Fruit fly (Drosophila melanogaster) whole organism, prepupa: ENCODE measurements around the gene Ulp1.
A peak's percentile ranks its signal among the peaks of the same experiment; 100 is the strongest.

Experiments used
- Blimp-1 ChIP-seq: fragments of 200-800 bp; sonication (Bioruptor generic); optimal IDR thresholded peaks from 3 replicates; lab custom pipeline; 2017; ENCODE audit warnings: missing biosample characterization, missing genetic modification characterization, mild to moderate bottlenecking, moderate library complexity, missing genetic modification reagents
- CG10631 ChIP-seq: fragments of 200-800 bp; sonication (Bioruptor generic); optimal IDR thresholded peaks from 2 replicates; lab custom pipeline; 2016; ENCODE audit warnings: missing biosample characterization, missing genetic modification characterization
- CG11294 ChIP-seq: fragments of 200-800 bp; sonication (Bioruptor generic); IDR thresholded peaks from 2 replicates; pipeline ENCODE4 v1.3.6; 2022; ENCODE audit warnings: missing biosample characterization, missing genetic modification characterization
- CG11762 ChIP-seq: fragments of 200-800 bp; sonication (Bioruptor generic); optimal IDR thresholded peaks from 3 replicates; lab custom pipeline; 2016; ENCODE audit warnings: missing biosample characterization, missing genetic modification characterization; ENCODE audit not compliant: insufficient read depth
- CG11902 ChIP-seq: fragments of 200-800 bp; sonication (Bioruptor generic); optimal IDR thresholded peaks from 3 replicates; lab custom pipeline; 2016; ENCODE audit warnings: missing biosample characterization, missing genetic modification characterization
- CG15336 ChIP-seq: fragments of 200-800 bp; sonication (Bioruptor generic); IDR thresholded peaks from 2 replicates; pipeline ENCODE4 v1.3.6; 2022; ENCODE audit warnings: missing biosample characterization, missing genetic modification characterization
- CG1621 ChIP-seq: fragments of 200-800 bp; sonication (Bioruptor generic); optimal IDR thresholded peaks from 3 replicates; lab custom pipeline; 2018; ENCODE audit warnings: missing biosample characterization, mild to moderate bottlenecking, missing genetic modification characterization
- CG31627 ChIP-seq: fragments of 200-800 bp; sonication (Bioruptor generic); optimal IDR thresholded peaks from 3 replicates; lab custom pipeline; 2016; ENCODE audit warnings: missing biosample characterization, missing genetic modification characterization
- CG32006 ChIP-seq: fragments of 200-800 bp; sonication (Bioruptor generic); optimal IDR thresholded peaks from 3 replicates; lab custom pipeline; 2017; ENCODE audit warnings: missing biosample characterization, mild to moderate bottlenecking, missing genetic modification characterization
- CG34406 ChIP-seq: fragments of 200-800 bp; sonication (Bioruptor generic); optimal IDR thresholded peaks from 3 replicates; lab custom pipeline; 2016; ENCODE audit warnings: missing biosample characterization, missing genetic modification characterization
- CG3919 ChIP-seq: fragments of 200-800 bp; sonication (Bioruptor generic); optimal IDR thresholded peaks from 3 replicates; lab custom pipeline; 2016; ENCODE audit warnings: missing biosample characterization, missing genetic modification characterization
- CG4318 ChIP-seq: fragments of 200-800 bp; sonication (Bioruptor generic); optimal IDR thresholded peaks from 3 replicates; lab custom pipeline; 2017; ENCODE audit warnings: missing biosample characterization, mild to moderate bottlenecking, missing genetic modification characterization
- CG6163 ChIP-seq: fragments of 200-800 bp; sonication (Bioruptor generic); IDR thresholded peaks from 3 replicates; pipeline ENCODE4 v1.3.6; 2022; ENCODE audit warnings: missing biosample characterization, missing genetic modification characterization
- CG6276 ChIP-seq: fragments of 200-800 bp; sonication (Bioruptor generic); optimal IDR thresholded peaks from 2 replicates; lab custom pipeline; 2017; ENCODE audit warnings: missing biosample characterization, mild to moderate bottlenecking, missing genetic modification characterization
- CG6792 ChIP-seq: fragments of 200-800 bp; sonication (Bioruptor generic); optimal IDR thresholded peaks from 3 replicates; lab custom pipeline; 2016; ENCODE audit warnings: missing biosample characterization, missing genetic modification characterization
- CG6808 ChIP-seq: fragments of 200-800 bp; sonication (Bioruptor generic); optimal IDR thresholded peaks from 3 replicates; lab custom pipeline; 2017; ENCODE audit warnings: missing biosample characterization, missing genetic modification characterization, mild to moderate bottlenecking, moderate library complexity, missing genetic modification reagents
- CG6854 ChIP-seq: fragments of 200-800 bp; sonication (Bioruptor generic); optimal IDR thresholded peaks from 2 replicates; lab custom pipeline; 2017; ENCODE audit warnings: missing biosample characterization, mild to moderate bottlenecking, missing genetic modification characterization
- CG7368 ChIP-seq: fragments of 200-800 bp; sonication (Bioruptor generic); optimal IDR thresholded peaks from 3 replicates; lab custom pipeline; 2016; ENCODE audit warnings: missing biosample characterization, missing genetic modification characterization
- CG8119 ChIP-seq: fragments of 200-800 bp; sonication (Bioruptor generic); IDR thresholded peaks from 3 replicates; pipeline ENCODE4 v1.3.6; 2022; ENCODE audit warnings: missing biosample characterization, missing genetic modification characterization
- CG8319 ChIP-seq: fragments of 200-800 bp; sonication (Bioruptor generic); optimal IDR thresholded peaks from 3 replicates; lab custom pipeline; 2016; ENCODE audit warnings: missing biosample characterization, missing genetic modification characterization
- CG8632 ChIP-seq: fragments of 200-800 bp; sonication (Bioruptor generic); optimal IDR thresholded peaks from 3 replicates; lab custom pipeline; 2016; ENCODE audit warnings: missing biosample characterization, missing genetic modification characterization
- CG9139 ChIP-seq: fragments of 200-800 bp; sonication (Bioruptor generic); optimal IDR thresholded peaks from 3 replicates; lab custom pipeline; 2017; ENCODE audit warnings: missing biosample characterization, mild to moderate bottlenecking, missing genetic modification characterization
- Eip78C ChIP-seq: fragments of 200-800 bp; sonication (Bioruptor generic); peaks from one replicate; lab custom pipeline; 2016; ENCODE audit warnings: missing biosample characterization, missing genetic modification characterization
- Eip93F ChIP-seq: fragments of 200-800 bp; sonication (Bioruptor generic); optimal IDR thresholded peaks from 2 replicates; lab custom pipeline; 2016; ENCODE audit warnings: missing biosample characterization, mild to moderate bottlenecking, missing genetic modification characterization
- Ets21C ChIP-seq: fragments of 200-800 bp; sonication (Bioruptor generic); optimal IDR thresholded peaks from 3 replicates; lab custom pipeline; 2016; ENCODE audit warnings: missing biosample characterization, missing genetic modification characterization
- Ets96B ChIP-seq: fragments of 200-800 bp; optimal IDR thresholded peaks from 2 replicates; lab custom pipeline; 2019; ENCODE audit warnings: missing biosample characterization, mild to moderate bottlenecking, missing genetic modification characterization, moderate library complexity
- Gug ChIP-seq: fragments of 200-800 bp; sonication (Bioruptor generic); IDR thresholded peaks from 2 replicates; pipeline ENCODE4 v1.3.6; 2022; ENCODE audit warnings: missing biosample characterization, missing genetic modification characterization
- Hr38 ChIP-seq: sonication (Bioruptor generic); optimal IDR thresholded peaks from 2 replicates; lab custom pipeline; 2016; ENCODE audit warnings: missing biosample characterization, missing genetic modification characterization
- Hr39 ChIP-seq: fragments of 200-800 bp; sonication (Bioruptor generic); optimal IDR thresholded peaks from 2 replicates; lab custom pipeline; 2016; ENCODE audit warnings: missing biosample characterization, missing genetic modification characterization
- Hr4 ChIP-seq: fragments of 200-800 bp; sonication (Bioruptor generic); optimal IDR thresholded peaks from 3 replicates; lab custom pipeline; 2016; ENCODE audit warnings: missing biosample characterization, missing genetic modification characterization
- Lpt ChIP-seq: fragments of 200-800 bp; sonication (Bioruptor generic); optimal IDR thresholded peaks from 3 replicates; lab custom pipeline; 2016; ENCODE audit warnings: missing biosample characterization, missing genetic modification characterization
- Met ChIP-seq: fragments of 200-800 bp; sonication (Bioruptor generic); optimal IDR thresholded peaks from 3 replicates; lab custom pipeline; 2016; ENCODE audit warnings: missing biosample characterization, missing genetic modification characterization
- OdsH ChIP-seq: fragments of 200-800 bp; sonication (Bioruptor generic); optimal IDR thresholded peaks from 3 replicates; lab custom pipeline; 2016; ENCODE audit warnings: missing biosample characterization, missing genetic modification characterization
- Smox ChIP-seq: fragments of 200-800 bp; sonication (Bioruptor generic); optimal IDR thresholded peaks from 3 replicates; lab custom pipeline; 2016; ENCODE audit warnings: missing biosample characterization, missing genetic modification characterization
- Sox102F ChIP-seq: fragments of 200-800 bp; sonication (Bioruptor generic); optimal IDR thresholded peaks from 2 replicates; lab custom pipeline; 2016; ENCODE audit warnings: missing biosample characterization, mild to moderate bottlenecking, missing genetic modification characterization
- Sox14 ChIP-seq: fragments of 200-800 bp; sonication (Bioruptor generic); optimal IDR thresholded peaks from 3 replicates; lab custom pipeline; 2016; ENCODE audit warnings: missing biosample characterization, missing genetic modification characterization
- Sox15 ChIP-seq: fragments of 200-800 bp; sonication (Bioruptor generic); optimal IDR thresholded peaks from 3 replicates; lab custom pipeline; 2016; ENCODE audit warnings: missing biosample characterization, missing genetic modification characterization
- achi ChIP-seq: fragments of 200-800 bp; sonication (Bioruptor generic); optimal IDR thresholded peaks from 3 replicates; lab custom pipeline; 2016; ENCODE audit warnings: missing biosample characterization, missing genetic modification characterization
- acj6 ChIP-seq: fragments of 200-800 bp; sonication (Bioruptor generic); optimal IDR thresholded peaks from 3 replicates; lab custom pipeline; 2016; ENCODE audit warnings: missing biosample characterization, missing genetic modification characterization
- cyc ChIP-seq: fragments of 200-800 bp; sonication (Bioruptor generic); optimal IDR thresholded peaks from 3 replicates; lab custom pipeline; 2016; ENCODE audit warnings: missing biosample characterization, missing genetic modification characterization
- dac ChIP-seq: fragments of 200-800 bp; sonication (Bioruptor generic); optimal IDR thresholded peaks from 2 replicates; lab custom pipeline; 2017; ENCODE audit warnings: missing biosample characterization, mild to moderate bottlenecking, missing genetic modification characterization
- dsx ChIP-seq: fragments of 200-800 bp; optimal IDR thresholded peaks from 3 replicates; lab custom pipeline; 2019; ENCODE audit warnings: missing biosample characterization, mild to moderate bottlenecking, missing genetic modification characterization, moderate library complexity; ENCODE audit not compliant: poor library complexity, severe bottlenecking
- eg ChIP-seq: fragments of 200-800 bp; sonication (Bioruptor generic); IDR thresholded peaks from 3 replicates; pipeline ENCODE4 v1.3.6; 2022; ENCODE audit warnings: missing biosample characterization, missing genetic modification characterization
- esn ChIP-seq: fragments of 200-800 bp; sonication (Bioruptor generic); optimal IDR thresholded peaks from 2 replicates; lab custom pipeline; 2016; ENCODE audit warnings: missing biosample characterization, mild to moderate bottlenecking, missing genetic modification characterization, moderate library complexity
- fd59A ChIP-seq: fragments of 200-800 bp; sonication (Bioruptor generic); optimal IDR thresholded peaks from 2 replicates; lab custom pipeline; 2017; ENCODE audit warnings: missing biosample characterization, mild to moderate bottlenecking, missing genetic modification characterization, missing genetic modification reagents
- fd85E ChIP-seq: fragments of 200-800 bp; sonication (Bioruptor generic); optimal IDR thresholded peaks from 3 replicates; lab custom pipeline; 2016; ENCODE audit warnings: missing biosample characterization, missing genetic modification characterization
- fkh ChIP-seq: fragments of 200-800 bp; sonication (Bioruptor generic); optimal IDR thresholded peaks from 3 replicates; lab custom pipeline; 2017; ENCODE audit warnings: missing biosample characterization, mild to moderate bottlenecking, missing genetic modification characterization, moderate library complexity
- spab ChIP-seq: fragments of 200-800 bp; sonication (Bioruptor generic); optimal IDR thresholded peaks from 2 replicates; lab custom pipeline; 2017; ENCODE audit warnings: missing biosample characterization, mild to moderate bottlenecking, missing genetic modification characterization, missing genetic modification reagents
- ss ChIP-seq, 2 experiments: fragments of 200-800 bp; sonication (Bioruptor generic); optimal IDR thresholded peaks; 2 replicates in 1 of 2; 3 replicates in 1 of 2; lab custom pipeline; 2017 to 2018; ENCODE audit warnings: mild to moderate bottlenecking in 2 of 2, missing biosample characterization in 2 of 2, missing genetic modification characterization in 2 of 2, moderate library complexity in 1 of 2
- svp ChIP-seq: fragments of 200-800 bp; sonication (Bioruptor generic); peaks from one replicate; lab custom pipeline; 2016; ENCODE audit warnings: missing biosample characterization, missing genetic modification characterization
- topi ChIP-seq: fragments of 200-800 bp; sonication (Bioruptor generic); optimal IDR thresholded peaks from 3 replicates; lab custom pipeline; 2016; ENCODE audit warnings: missing biosample characterization, missing genetic modification characterization
- vri ChIP-seq: fragments of 200-800 bp; sonication (Bioruptor generic); optimal IDR thresholded peaks from 3 replicates; lab custom pipeline; 2016; ENCODE audit warnings: missing biosample characterization, mild to moderate bottlenecking, missing genetic modification characterization

Ulp1 gene

DNA sequence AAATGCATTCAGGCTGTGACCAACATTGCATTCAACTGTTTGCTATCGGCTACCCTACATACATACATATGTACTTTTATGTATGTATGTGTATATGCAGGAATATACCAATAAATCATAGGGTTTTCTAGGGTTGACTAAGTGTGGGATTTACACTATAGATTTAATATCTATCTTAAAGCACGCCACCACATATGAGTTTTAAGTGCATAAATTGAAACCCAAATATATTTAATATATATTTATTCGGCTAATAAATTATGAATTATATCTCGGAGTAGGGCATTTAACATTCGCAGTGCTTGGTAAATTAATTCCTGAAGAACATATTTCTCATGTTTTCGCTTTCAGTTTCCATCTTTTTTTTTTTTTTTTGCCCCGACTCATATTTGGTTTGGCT, 48.0 kb downstream of the Ulp1 start:
- peak; percentile 54 for TF ChIP-seq vri (GFP tag; lab: Kevin White, UChicago)
- TF ChIP-seq Sox15 (GFP tag; lab: Kevin White, UChicago): peak; percentile 50
- TF ChIP-seq Gug: no peak
- peak; percentile 8 for TF ChIP-seq CG7368
- TF ChIP-seq Smox (GFP tag; lab: Kevin White, UChicago): peak; percentile 76
- TF ChIP-seq CG6163 (GFP tag; lab: Robert Waterston, UW): peak; percentile 51; the same call in 1 of the 3 replicates
- TF ChIP-seq Hr4 (GFP tag; lab: Kevin White, UChicago): peak; percentile 45
- peak; percentile 19 for TF ChIP-seq CG9139 (GFP tag; lab: Kevin White, UChicago)
- TF ChIP-seq achi (GFP tag; lab: Kevin White, UChicago): peak; percentile 69
- peak; percentile 41 for TF ChIP-seq CG6808 (GFP tag; lab: Kevin White, UChicago)
- TF ChIP-seq svp (GFP tag; lab: Kevin White, UChicago): peak; percentile 51
- peak; percentile 26 to 65 for TF ChIP-seq ss (GFP tag; optimal IDR thresholded peaks at IDR 0.05; lab: Kevin White, UChicago)
- TF ChIP-seq Blimp-1: peak; percentile 76
- TF ChIP-seq Eip78C: peak; percentile 77
- TF ChIP-seq topi: peak; percentile 60
- peak; percentile 72 for TF ChIP-seq CG6792 (GFP tag; lab: Kevin White, UChicago)
- peak; percentile 70 for TF ChIP-seq CG32006 (GFP tag; lab: Kevin White, UChicago)
- peak; percentile 69 for TF ChIP-seq CG8119
- TF ChIP-seq CG34406: peak; percentile 73
- no peak for TF ChIP-seq CG6854
- TF ChIP-seq Sox14 (GFP tag; lab: Kevin White, UChicago): peak; percentile 67
- peak; percentile 76 for TF ChIP-seq esn
- TF ChIP-seq dac (GFP tag; lab: Kevin White, UChicago): no peak
- peak; percentile 44 for TF ChIP-seq CG11902
- TF ChIP-seq Hr38 (GFP tag; lab: Kevin White, UChicago): no peak
- peak; percentile 41 for TF ChIP-seq CG11762 (GFP tag; lab: Kevin White, UChicago)
- no peak for TF ChIP-seq CG8319
- peak; percentile 63 for TF ChIP-seq Sox102F (GFP tag; lab: Kevin White, UChicago)
- TF ChIP-seq CG8632 (GFP tag; lab: Kevin White, UChicago): peak; percentile 78
- no peak for TF ChIP-seq fd85E (GFP tag; lab: Kevin White, UChicago)
- peak; percentile 50 for TF ChIP-seq Lpt (GFP tag; lab: Kevin White, UChicago)
- TF ChIP-seq CG15336 (GFP tag; lab: Robert Waterston, UW): peak; percentile 59
- TF ChIP-seq Ets96B (tag; lab: Kevin White, UChicago): peak; percentile 72
- TF ChIP-seq dsx (GFP tag; lab: Kevin White, UChicago): peak; percentile 56
- TF ChIP-seq CG10631 (GFP tag; lab: Kevin White, UChicago): peak; percentile 76
- peak; percentile 62 for TF ChIP-seq fd59A
- TF ChIP-seq CG6276 (GFP tag; lab: Kevin White, UChicago): no peak
- peak; percentile 48 for TF ChIP-seq cyc (GFP tag; lab: Kevin White, UChicago)
- TF ChIP-seq CG1621: peak; percentile 58
- TF ChIP-seq acj6 (GFP tag; lab: Kevin White, UChicago): peak; percentile 75
- peak; percentile 53 for TF ChIP-seq CG3919 (GFP tag; lab: Kevin White, UChicago)
- TF ChIP-seq CG11294 (GFP tag; lab: Robert Waterston, UW): no peak
- TF ChIP-seq CG31627 (GFP tag; lab: Kevin White, UChicago): peak; percentile 56
- peak; percentile 56 for TF ChIP-seq Hr39 (GFP tag; lab: Kevin White, UChicago)
- TF ChIP-seq fkh (GFP tag; lab: Kevin White, UChicago): no peak
- TF ChIP-seq CG4318 (GFP tag; lab: Kevin White, UChicago): peak; percentile 54
- peak; percentile 30 for TF ChIP-seq Ets21C
- TF ChIP-seq eg (GFP tag; lab: Robert Waterston, UW): 0 out of 3 replicates have a peak, but pooled peaks have one; percentile 39
- no peak for TF ChIP-seq Eip93F (GFP tag; lab: Kevin White, UChicago)
- TF ChIP-seq Met (GFP tag; lab: Kevin White, UChicago): peak; percentile 72
- TF ChIP-seq spab (GFP tag; lab: Kevin White, UChicago): peak; percentile 55
- peak; percentile 77 for TF ChIP-seq OdsH (GFP tag; lab: Kevin White, UChicago)
